Fruit fly (Drosophila melanogaster): ENCODE measurements around the gene Pglym87.

Pglym87 gene

dm6 chr3R:12221366-12221916, 11.1 kb downstream of the Pglym87 start, which contains the start of gene CG4860 (continued):
- TF ChIP-seq CG8944 (GFP tag; optimal IDR thresholded peaks at IDR 0.05) (peak; percentile 84), ash1 (GFP tag; optimal IDR thresholded peaks at IDR 0.05) (no peak), Chrac-16 (GFP tag; optimal IDR thresholded peaks at IDR 0.05) (peak; percentile 85), CG17568 (GFP tag; optimal IDR thresholded peaks at IDR 0.05) (no peak), pros (GFP tag; optimal IDR thresholded peaks at IDR 0.05) (no peak), sd (tag; optimal IDR thresholded peaks at IDR 0.05) (no peak), da (GFP tag; optimal IDR thresholded peaks at IDR 0.05) (peak; percentile 42), Atf3 (GFP tag; optimal IDR thresholded peaks at IDR 0.05) (peak; percentile 75), CG15479 (GFP tag; optimal IDR thresholded peaks at IDR 0.05) (no peak), pfk (GFP tag; optimal IDR thresholded peaks at IDR 0.05) (no peak), dm (GFP tag; optimal IDR thresholded peaks at IDR 0.05) (peak; percentile 65), Med (GFP tag) (peak; percentile 98), knrl (GFP tag; IDR thresholded peaks at IDR 0.05; ENCODE audit: partially characterized antibody) (no peak), CG33557 (GFP tag; optimal IDR thresholded peaks at IDR 0.05) (no peak), CG31365 (tag; optimal IDR thresholded peaks at IDR 0.05) (peak; percentile 42), TFAM (GFP tag; optimal IDR thresholded peaks at IDR 0.05) (peak; percentile 49), odd (GFP tag; optimal IDR thresholded peaks at IDR 0.05) (peak; percentile 81), Ada2b (GFP tag; IDR thresholded peaks at IDR 0.05) (peak; percentile 87), jumu (GFP tag; optimal IDR thresholded peaks at IDR 0.05) (peak; percentile 85), CG10565 (GFP tag; optimal IDR thresholded peaks at IDR 0.05) (peak; percentile 23), CTCF (GFP tag; optimal IDR thresholded peaks at IDR 0.05) (no peak), CG15601 (tag; optimal IDR thresholded peaks at IDR 0.05) (peak; percentile 78), maf-S (GFP tag; optimal IDR thresholded peaks at IDR 0.05) (peak; percentile 86), CG12391 (tag; optimal IDR thresholded peaks at IDR 0.05) (peak; percentile 89), Nf-YB (GFP tag; optimal IDR thresholded peaks at IDR 0.05) (peak; percentile 56), CG7357 (GFP tag; IDR thresholded peaks at IDR 0.05) (peak; percentile 71), C15 (GFP tag; IDR thresholded peaks at IDR 0.05) (0 out of 3 replicates have a peak, but pooled peaks have one; percentile 5), Scr (GFP tag; IDR thresholded peaks at IDR 0.05; ENCODE audit: partially characterized antibody) (no peak), Bgb (GFP tag; IDR thresholded peaks at IDR 0.05; ENCODE audit: partially characterized antibody) (no peak), CG10147 (GFP tag; optimal IDR thresholded peaks at IDR 0.05) (peak; percentile 76), HLH4C (GFP tag; IDR thresholded peaks at IDR 0.05; ENCODE audit: partially characterized antibody) (0 out of 3 replicates have a peak, but pooled peaks have one; percentile 6), Asciz (GFP tag; optimal IDR thresholded peaks at IDR 0.05) (no peak), HLH3B (GFP tag; IDR thresholded peaks at IDR 0.05) (peak; percentile 86), CG6683 (GFP tag; optimal IDR thresholded peaks at IDR 0.05) (no peak), sug (tag; optimal IDR thresholded peaks at IDR 0.05) (peak; percentile 86), salm (tag; optimal IDR thresholded peaks at IDR 0.05) (peak; percentile 81), CG18011 (GFP tag; optimal IDR thresholded peaks at IDR 0.05) (peak; percentile 79), CG17359 (tag; optimal IDR thresholded peaks at IDR 0.05) (peak; percentile 83), ttk (GFP tag; IDR thresholded peaks at IDR 0.05) (peak; percentile 83), dan (GFP tag; IDR thresholded peaks at IDR 0.05) (no peak), CG16813 (GFP tag; IDR thresholded peaks at IDR 0.05; ENCODE audit: partially characterized antibody) (no peak), CG2129 (GFP tag; IDR thresholded peaks at IDR 0.05; ENCODE audit: partially characterized antibody) (no peak), Gsc (GFP tag; IDR thresholded peaks at IDR 0.05) (no peak), Ptx1 (GFP tag; IDR thresholded peaks at IDR 0.05) (peak; percentile 91), CG11085 (GFP tag; IDR thresholded peaks at IDR 0.05) (peak; percentile 72), CG11696 (GFP tag; IDR thresholded peaks at IDR 0.05) (peak; percentile 36; the same call in 1 of the 2 replicates), Atf-2 (GFP tag; optimal IDR thresholded peaks at IDR 0.05) (peak; percentile 60), shn (GFP tag; optimal IDR thresholded peaks at IDR 0.05) (peak; percentile 64), CG5245 (GFP tag; optimal IDR thresholded peaks at IDR 0.05) (peak; percentile 81), CG1529 (GFP tag; optimal IDR thresholded peaks at IDR 0.05) (peak; percentile 65)
